Fruit fly (Drosophila melanogaster) whole organism, embryonic: ENCODE data around the gene Unr.
A peak's percentile ranks its signal among the peaks of the same experiment; 100 is the strongest.

Experiments
- Antp ChIP-seq: fragments of 200-800 bp; sonication (Bioruptor generic); optimal IDR thresholded peaks from 3 replicates; lab custom pipeline; 2016; ENCODE audit warnings: missing biosample characterization, missing genetic modification characterization
- B-H2 ChIP-seq: fragments of 200-800 bp; sonication (Bioruptor generic); optimal IDR thresholded peaks from 2 replicates; lab custom pipeline; 2018; ENCODE audit warnings: missing biosample characterization, mild to moderate bottlenecking, missing genetic modification characterization
- CG10959 ChIP-seq: fragments of 200-800 bp; sonication (Bioruptor generic); IDR thresholded peaks from 2 replicates; pipeline ENCODE4 v1.3.6; 2022; ENCODE audit warnings: missing biosample characterization, missing genetic modification characterization
- CG12769 ChIP-seq: fragments of 200-800 bp; sonication (Bioruptor generic); optimal IDR thresholded peaks from 2 replicates; lab custom pipeline; 2019; ENCODE audit warnings: missing biosample characterization, mild to moderate bottlenecking, missing genetic modification characterization, moderate library complexity
- CG13624 ChIP-seq: fragments of 200-800 bp; sonication (Bioruptor generic); optimal IDR thresholded peaks from 2 replicates; lab custom pipeline; 2016; ENCODE audit warnings: missing biosample characterization, missing genetic modification characterization
- CG13894 ChIP-seq: fragments of 200-800 bp; sonication (Bioruptor generic); optimal IDR thresholded peaks from 3 replicates; lab custom pipeline; 2018; ENCODE audit warnings: missing biosample characterization, mild to moderate bottlenecking, missing genetic modification characterization, moderate library complexity
- CG14441 ChIP-seq: fragments of 200-800 bp; sonication (Bioruptor generic); IDR thresholded peaks from 2 replicates; pipeline ENCODE4 v1.3.6; 2022; ENCODE audit warnings: missing biosample characterization, missing genetic modification characterization
- CG14965 ChIP-seq: fragments of 200-800 bp; sonication (Bioruptor generic); optimal IDR thresholded peaks from 2 replicates; lab custom pipeline; 2016; ENCODE audit warnings: missing biosample characterization, missing genetic modification characterization, borderline replicate concordance
- CG15073 ChIP-seq: fragments of 200-800 bp; sonication (Bioruptor generic); optimal IDR thresholded peaks from 2 replicates; lab custom pipeline; 2016; ENCODE audit warnings: missing biosample characterization, missing genetic modification characterization
- CG15696 ChIP-seq: fragments of 200-800 bp; sonication (Bioruptor generic); optimal IDR thresholded peaks from 2 replicates; lab custom pipeline; 2019; ENCODE audit warnings: missing biosample characterization, mild to moderate bottlenecking, missing genetic modification characterization, moderate library complexity
- CG16813 ChIP-seq: fragments of 200-800 bp; sonication (Bioruptor generic); IDR thresholded peaks from 3 replicates; pipeline ENCODE4 v1.3.6; 2022; ENCODE audit warnings: missing biosample characterization, missing genetic modification characterization; ENCODE audit not compliant: partially characterized antibody
- CG17359 ChIP-seq: fragments of 200-800 bp; sonication (Bioruptor generic); optimal IDR thresholded peaks from 3 replicates; lab custom pipeline; 2018; ENCODE audit warnings: missing biosample characterization, mild to moderate bottlenecking, missing genetic modification characterization, moderate library complexity
- CG2116 ChIP-seq: fragments of 200-800 bp; sonication (Bioruptor generic); optimal IDR thresholded peaks from 3 replicates; lab custom pipeline; 2018; ENCODE audit warnings: missing biosample characterization, mild to moderate bottlenecking, missing genetic modification characterization
- CG2712 ChIP-seq: fragments of 200-800 bp; optimal IDR thresholded peaks from 3 replicates; lab custom pipeline; 2019; ENCODE audit warnings: missing biosample characterization, mild to moderate bottlenecking, missing genetic modification characterization, moderate library complexity
- CG30431 ChIP-seq: fragments of 200-800 bp; sonication (Bioruptor generic); optimal IDR thresholded peaks from 2 replicates; lab custom pipeline; 2017; ENCODE audit warnings: missing biosample characterization, missing genetic modification characterization
- CG32767 ChIP-seq: fragments of 200-800 bp; sonication (Bioruptor generic); IDR thresholded peaks from 2 replicates; pipeline ENCODE4 v1.3.6; 2022; ENCODE audit warnings: missing biosample characterization, missing genetic modification characterization
- CG3407 ChIP-seq: fragments of 200-800 bp; sonication (Bioruptor generic); optimal IDR thresholded peaks from 2 replicates; lab custom pipeline; 2018; ENCODE audit warnings: missing biosample characterization, mild to moderate bottlenecking, missing genetic modification characterization
- CG42726 ChIP-seq: fragments of 200-800 bp; sonication (Bioruptor generic); IDR thresholded peaks from 2 replicates; pipeline ENCODE4 v1.3.6; 2022; ENCODE audit warnings: missing biosample characterization, missing genetic modification characterization; ENCODE audit not compliant: partially characterized antibody
- CG7357 ChIP-seq: fragments of 200-800 bp; sonication (Bioruptor generic); IDR thresholded peaks from 3 replicates; pipeline ENCODE4 v1.3.6; 2022; ENCODE audit warnings: missing biosample characterization, missing genetic modification characterization
- CG7745 ChIP-seq: fragments of 200-800 bp; sonication (Bioruptor generic); optimal IDR thresholded peaks from 2 replicates; lab custom pipeline; 2018; ENCODE audit warnings: missing biosample characterization, mild to moderate bottlenecking, missing genetic modification characterization, moderate library complexity
- CG7786 ChIP-seq: fragments of 200-800 bp; sonication (Bioruptor generic); optimal IDR thresholded peaks from 2 replicates; lab custom pipeline; 2016; ENCODE audit warnings: missing biosample characterization, missing genetic modification characterization
- CG9817 ChIP-seq: fragments of 200-800 bp; sonication (Bioruptor generic); optimal IDR thresholded peaks from 2 replicates; lab custom pipeline; 2018; ENCODE audit warnings: missing biosample characterization, mild to moderate bottlenecking, missing genetic modification characterization, moderate library complexity
- Deaf1 ChIP-seq: fragments of 200-800 bp; optimal IDR thresholded peaks from 3 replicates; lab custom pipeline; 2019; ENCODE audit warnings: missing biosample characterization, mild to moderate bottlenecking, missing genetic modification characterization, moderate library complexity
- Dp ChIP-seq: fragments of 200-800 bp; sonication (Bioruptor generic); optimal IDR thresholded peaks from 2 replicates; lab custom pipeline; 2018; ENCODE audit warnings: missing biosample characterization, mild to moderate bottlenecking, missing genetic modification characterization, moderate library complexity
- Ets65A ChIP-seq: fragments of 200-800 bp; sonication (Bioruptor generic); peaks from one replicate; lab custom pipeline; 2016; ENCODE audit warnings: missing biosample characterization, missing genetic modification characterization
- HmgD ChIP-seq: fragments of 200-800 bp; sonication (Bioruptor generic); optimal IDR thresholded peaks from 3 replicates; lab custom pipeline; 2016; ENCODE audit warnings: missing biosample characterization, missing genetic modification characterization
- Lhr ChIP-seq: fragments of 200-800 bp; sonication (Bioruptor generic); optimal IDR thresholded peaks from 3 replicates; lab custom pipeline; 2017; ENCODE audit warnings: mild to moderate bottlenecking, missing biosample characterization, missing genetic modification reagents, missing genetic modification characterization
- Lpt ChIP-seq: fragments of >200 bp; optimal IDR thresholded peaks from 2 replicates; lab custom pipeline; 2018; ENCODE audit warnings: missing biosample characterization, missing genetic modification characterization
- MBD-R2 ChIP-seq: fragments of 200-800 bp; sonication (Bioruptor generic); IDR thresholded peaks from 2 replicates; pipeline ENCODE4 v1.3.6; 2022; ENCODE audit warnings: missing biosample characterization, missing genetic modification characterization
- Optix ChIP-seq: fragments of 200-800 bp; sonication (Bioruptor generic); IDR thresholded peaks from 3 replicates; pipeline ENCODE4 v1.3.6; 2022; ENCODE audit warnings: missing biosample characterization, missing genetic modification characterization
- Scr ChIP-seq: fragments of 200-800 bp; sonication (Bioruptor generic); IDR thresholded peaks from 2 replicates; pipeline ENCODE4 v1.3.6; 2022; ENCODE audit warnings: missing biosample characterization, missing genetic modification characterization; ENCODE audit not compliant: partially characterized antibody
- YL-1 ChIP-seq: fragments of 200-800 bp; sonication (Bioruptor generic); optimal IDR thresholded peaks from 3 replicates; lab custom pipeline; 2017; ENCODE audit warnings: missing biosample characterization, mild to moderate bottlenecking, missing genetic modification characterization
- al ChIP-seq: fragments of 200-800 bp; sonication (Bioruptor generic); IDR thresholded peaks from 2 replicates; pipeline ENCODE4 v1.3.6; 2022; ENCODE audit warnings: missing biosample characterization, missing genetic modification characterization
- ato ChIP-seq: fragments of 200-800 bp; sonication (Bioruptor generic); IDR thresholded peaks from 2 replicates; pipeline ENCODE4 v1.3.6; 2022; ENCODE audit warnings: missing biosample characterization, missing genetic modification characterization; ENCODE audit not compliant: partially characterized antibody
- btn ChIP-seq: fragments of 200-800 bp; sonication (Bioruptor generic); optimal IDR thresholded peaks from 2 replicates; lab custom pipeline; 2016; ENCODE audit warnings: missing biosample characterization, missing genetic modification characterization
- crp ChIP-seq, 2 experiments: fragments of 200-800 bp; sonication (Bioruptor generic); optimal IDR thresholded peaks; 2 replicates in 1 of 2; 3 replicates in 1 of 2; lab custom pipeline; 2017; ENCODE audit warnings: missing biosample characterization in 2 of 2, missing genetic modification characterization in 2 of 2, mild to moderate bottlenecking in 1 of 2, moderate library complexity in 1 of 2
- dati ChIP-seq: fragments of 200-800 bp; sonication (Bioruptor generic); IDR thresholded peaks from 2 replicates; pipeline ENCODE4 v1.3.6; 2022; ENCODE audit warnings: missing biosample characterization, missing genetic modification characterization
- dmrt11E ChIP-seq: fragments of 200-800 bp; sonication (Bioruptor generic); optimal IDR thresholded peaks from 3 replicates; lab custom pipeline; 2018; ENCODE audit warnings: missing biosample characterization, mild to moderate bottlenecking, missing genetic modification characterization, moderate library complexity
- esg ChIP-seq: fragments of 200-800 bp; sonication (Bioruptor generic); conservative IDR thresholded peaks from 2 replicates; pipeline ENCODE4 v1.3.6; 2022; ENCODE audit warnings: missing biosample characterization, missing genetic modification characterization
- her ChIP-seq: fragments of 200-800 bp; sonication (Bioruptor generic); optimal IDR thresholded peaks from 2 replicates; lab custom pipeline; 2016; ENCODE audit warnings: missing biosample characterization, missing genetic modification characterization
- klu ChIP-seq: fragments of 200-800 bp; sonication (Bioruptor generic); IDR thresholded peaks from 2 replicates; pipeline ENCODE4 v1.3.6; 2022; ENCODE audit warnings: missing biosample characterization, missing genetic modification characterization
- lbe ChIP-seq: fragments of 200-800 bp; sonication (Bioruptor generic); optimal IDR thresholded peaks from 2 replicates; lab custom pipeline; 2016; ENCODE audit warnings: missing biosample characterization, mild to moderate bottlenecking, missing genetic modification characterization
- nmo ChIP-seq: fragments of 200-800 bp; sonication (Bioruptor generic); optimal IDR thresholded peaks from 2 replicates; lab custom pipeline; 2018; ENCODE audit warnings: missing biosample characterization, mild to moderate bottlenecking, missing genetic modification characterization, moderate library complexity
- oc ChIP-seq: fragments of 200-800 bp; sonication (Bioruptor generic); optimal IDR thresholded peaks from 2 replicates; lab custom pipeline; 2018; ENCODE audit warnings: missing biosample characterization, mild to moderate bottlenecking, missing genetic modification characterization, moderate library complexity
- odd ChIP-seq: fragments of 200-800 bp; sonication (Bioruptor generic); optimal IDR thresholded peaks from 2 replicates; lab custom pipeline; 2017; ENCODE audit warnings: missing biosample characterization, mild to moderate bottlenecking, missing genetic modification characterization
- ro ChIP-seq: fragments of 200-800 bp; sonication (Bioruptor generic); IDR thresholded peaks from 2 replicates; pipeline ENCODE4 v1.3.6; 2022; ENCODE audit warnings: missing biosample characterization, missing genetic modification characterization
- sd ChIP-seq: fragments of 200-800 bp; sonication (Bioruptor generic); optimal IDR thresholded peaks from 3 replicates; lab custom pipeline; 2018; ENCODE audit warnings: missing biosample characterization, mild to moderate bottlenecking, missing genetic modification characterization, moderate library complexity
- sens ChIP-seq: fragments of 200-800 bp; sonication (Bioruptor generic); peaks from one replicate; lab custom pipeline; 2016; ENCODE audit warnings: missing biosample characterization, missing genetic modification characterization
- sna ChIP-seq: fragments of 200-800 bp; sonication (Bioruptor generic); IDR thresholded peaks from 2 replicates; pipeline ENCODE4 v1.3.6; 2022; ENCODE audit warnings: missing biosample characterization, missing genetic modification characterization; ENCODE audit not compliant: partially characterized antibody
- ttk ChIP-seq: fragments of 200-800 bp; sonication (Bioruptor generic); IDR thresholded peaks from 2 replicates; pipeline ENCODE4 v2.1.2; 2022; ENCODE audit warnings: missing biosample characterization, missing genetic modification characterization
- vfl ChIP-seq: fragments of 200-800 bp; sonication (Bioruptor generic); optimal IDR thresholded peaks from 2 replicates; lab custom pipeline; 2016; ENCODE audit warnings: missing biosample characterization, missing genetic modification characterization

Unr gene

DNA sequence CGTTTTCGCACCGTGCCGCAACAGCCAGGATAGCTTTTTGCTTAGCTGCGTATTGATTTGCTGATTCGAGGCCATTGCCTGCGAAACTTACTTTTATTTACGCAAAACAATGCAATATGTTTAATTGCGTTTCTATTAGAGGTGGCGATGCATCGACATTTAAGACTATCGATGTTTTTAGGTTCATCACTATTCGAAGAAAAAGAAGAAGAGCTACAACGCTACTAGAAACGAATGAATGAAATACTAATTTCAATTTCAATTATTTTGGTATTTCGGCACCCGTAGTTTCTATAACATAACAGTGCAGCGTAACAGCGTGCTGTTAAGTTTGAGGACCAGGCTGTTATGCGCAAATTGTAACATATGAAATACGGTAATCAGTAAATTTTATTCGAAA is 37.1 kb downstream of the Unr start, which contains the start of the genes Tpt, mkg-p and CG13667 (continued):
- TF ChIP-seq CG30431 (GFP tag; lab: Kevin White, UChicago) (no peak), CG2712 (tag; lab: Kevin White, UChicago) (peak; percentile 47), ro (GFP tag; lab: Robert Waterston, UW) (no peak), MBD-R2 (GFP tag; lab: Robert Waterston, UW) (peak; percentile 69; the same call in 1 of the 2 replicates), btn (no peak), Dp (GFP tag; lab: Kevin White, UChicago) (peak; percentile 52), sna (GFP tag; lab: Robert Waterston, UW) (peak; percentile 80), dati (GFP tag; lab: Robert Waterston, UW) (no peak), Ets65A (GFP tag; lab: Kevin White, UChicago) (no peak), nmo (peak; percentile 53), Scr (GFP tag; lab: Robert Waterston, UW) (peak; percentile 84), CG15073 (GFP tag; lab: Kevin White, UChicago) (no peak), B-H2 (no peak), Optix (GFP tag; lab: Robert Waterston, UW) (no peak), ato (GFP tag; lab: Robert Waterston, UW) (peak; percentile 42; the same call in 1 of the 2 replicates), Lpt (GFP tag; lab: Kevin White, UChicago) (no peak), vfl (no peak), CG7357 (GFP tag; lab: Robert Waterston, UW) (no peak), CG7786 (GFP tag; lab: Kevin White, UChicago) (no peak), ttk (no peak), CG14441 (GFP tag; lab: Robert Waterston, UW) (no peak), odd (GFP tag; lab: Kevin White, UChicago) (no peak), CG10959 (GFP tag; lab: Robert Waterston, UW) (no peak), YL-1 (GFP tag; lab: Kevin White, UChicago) (peak; percentile 90), CG15696 (no peak), CG3407 (GFP tag; lab: Kevin White, UChicago) (no peak), sens (GFP tag; lab: Kevin White, UChicago) (peak; percentile 78), CG7745 (tag; lab: Kevin White, UChicago) (no peak), CG13894 (no peak), HmgD (GFP tag; lab: Kevin White, UChicago) (peak; percentile 49), lbe (GFP tag; lab: Kevin White, UChicago) (no peak), klu (GFP tag; lab: Robert Waterston, UW) (no peak), crp (GFP tag; optimal IDR thresholded peaks at IDR 0.05; lab: Kevin White, UChicago) (peak in 1 of 2 experiments; percentile 16), CG17359 (no peak), CG13624 (peak; percentile 58), dmrt11E (no peak), CG14965 (no peak), Antp (GFP tag; lab: Kevin White, UChicago) (peak; percentile 7), Lhr (GFP tag; lab: Kevin White, UChicago) (peak; percentile 16), her (GFP tag; lab: Kevin White, UChicago) (no peak), CG42726 (peak; percentile 52; the same call in 1 of the 2 replicates), esg (GFP tag; lab: Robert Waterston, UW) (no peak), CG12769 (tag; lab: Kevin White, UChicago) (no peak), CG32767 (GFP tag; lab: Robert Waterston, UW) (no peak), al (no peak), oc (no peak), Deaf1 (no peak), CG2116 (GFP tag; lab: Kevin White, UChicago) (peak; percentile 66), CG16813 (GFP tag; lab: Robert Waterston, UW) (peak; percentile 82), sd (no peak), CG9817 (tag; lab: Kevin White, UChicago) (no peak)
